Fruit fly (Drosophila melanogaster): ENCODE data around the gene CG9853.

The CG9853 gene

DNA sequence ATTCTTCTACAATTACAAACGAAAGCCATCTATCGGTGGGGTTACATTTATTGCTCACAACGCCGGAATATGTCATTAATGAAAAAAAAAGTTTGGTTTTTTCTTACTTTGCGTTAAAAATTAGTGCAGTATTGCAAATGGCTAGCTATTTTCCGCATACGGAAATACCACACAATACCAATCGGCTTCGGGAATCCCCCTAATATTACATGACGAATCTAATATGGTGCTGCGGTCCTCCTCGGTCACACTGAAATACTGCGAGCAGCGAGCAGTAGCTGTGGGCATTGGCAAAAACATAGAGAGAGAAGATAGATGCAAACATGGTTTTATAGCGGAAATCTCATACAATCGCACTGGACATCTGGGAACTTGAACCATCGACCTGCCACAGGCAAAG lies 14.3 kb downstream of the CG9853 start, which contains the start of gene tub (continued):
- TF ChIP-seq Gug (GFP tag; IDR thresholded peaks at IDR 0.05), result no peak
- peak; percentile 67 for TF ChIP-seq zen (tag; optimal IDR thresholded peaks at IDR 0.05)
- TF ChIP-seq pzg (GFP tag; optimal IDR thresholded peaks at IDR 0.05), result peak; percentile 87
- TF ChIP-seq Opbp (GFP tag; IDR thresholded peaks at IDR 0.05; ENCODE audit: partially characterized antibody), result no peak
- TF ChIP-seq Antp (GFP tag; optimal IDR thresholded peaks at IDR 0.05), result peak; percentile 35
- TF ChIP-seq croc (GFP tag; conservative IDR thresholded peaks at IDR 0.05), result no peak
- TF ChIP-seq CG11085 (GFP tag; IDR thresholded peaks at IDR 0.05), result no peak
- TF ChIP-seq CG4820 (GFP tag; optimal IDR thresholded peaks at IDR 0.05), result peak; percentile 24
- peak; percentile 27; the same call in 1 of the 2 replicates for TF ChIP-seq CG10366 (GFP tag; IDR thresholded peaks at IDR 0.05)
- no peak for TF ChIP-seq gcm (GFP tag; optimal IDR thresholded peaks at IDR 0.05)
- TF ChIP-seq sug (tag; optimal IDR thresholded peaks at IDR 0.05), result peak; percentile 53
- TF ChIP-seq B-H1 (GFP tag; IDR thresholded peaks at IDR 0.05), result no peak
- TF ChIP-seq dimm (GFP tag; IDR thresholded peaks at IDR 0.05), result no peak
- TF ChIP-seq CG3281 (GFP tag; optimal IDR thresholded peaks at IDR 0.05), result peak; percentile 47
- TF ChIP-seq Blimp-1 (GFP tag; optimal IDR thresholded peaks at IDR 0.05), result no peak
- peak; percentile 89 for TF ChIP-seq Med (GFP tag)
- peak; percentile 50 for TF ChIP-seq bab2 (GFP tag; optimal IDR thresholded peaks at IDR 0.05)
- TF ChIP-seq caup (GFP tag; optimal IDR thresholded peaks at IDR 0.05; ENCODE audit: severe bottlenecking), result peak; percentile 43
- TF ChIP-seq CG15514 (GFP tag; optimal IDR thresholded peaks at IDR 0.05), result peak; percentile 73
- peak; percentile 84 for TF ChIP-seq CG12659 (GFP tag; optimal IDR thresholded peaks at IDR 0.05)
- no peak for TF ChIP-seq CG9727 (GFP tag; optimal IDR thresholded peaks at IDR 0.05)
- no peak for TF ChIP-seq danr (GFP tag; IDR thresholded peaks at IDR 0.05)
- TF ChIP-seq ac (GFP tag; optimal IDR thresholded peaks at IDR 0.05), result no peak
- TF ChIP-seq Hr3 (GFP tag; optimal IDR thresholded peaks at IDR 0.05), result peak; percentile 20
- TF ChIP-seq CG11560 (tag; IDR thresholded peaks at IDR 0.05), result no peak
- TF ChIP-seq CG7987 (GFP tag; optimal IDR thresholded peaks at IDR 0.05), result peak; percentile 73
- TF ChIP-seq Hmx (GFP tag; optimal IDR thresholded peaks at IDR 0.05), result no peak
- TF ChIP-seq CG10959 (GFP tag; IDR thresholded peaks at IDR 0.05), result no peak
- TF ChIP-seq Hsf (GFP tag; optimal IDR thresholded peaks at IDR 0.05), result peak; percentile 48
- TF ChIP-seq emc (GFP tag; optimal IDR thresholded peaks at IDR 0.05), result peak; percentile 1
- peak; percentile 66 for TF ChIP-seq slbo (GFP tag; IDR thresholded peaks at IDR 0.05)
- TF ChIP-seq Lhr (GFP tag; optimal IDR thresholded peaks at IDR 0.05), result peak; percentile 62
- peak; percentile 62 for TF ChIP-seq CG32532 (GFP tag; IDR thresholded peaks at IDR 0.05)
- TF ChIP-seq CG17186 (GFP tag; optimal IDR thresholded peaks at IDR 0.05), result peak; percentile 38
- peak; percentile 34 for TF ChIP-seq CG4424 (GFP tag; optimal IDR thresholded peaks at IDR 0.05)
- TF ChIP-seq CG15601 (tag; optimal IDR thresholded peaks at IDR 0.05), result no peak
- peak; percentile 22 for TF ChIP-seq ftz-f1 (GFP tag; optimal IDR thresholded peaks at IDR 0.05)
- TF ChIP-seq az2 (GFP tag; optimal IDR thresholded peaks at IDR 0.05), result peak; percentile 35
- TF ChIP-seq usp (GFP tag; optimal IDR thresholded peaks at IDR 0.05), result no peak
- TF ChIP-seq PHDP (tag; optimal IDR thresholded peaks at IDR 0.05), result peak; percentile 44
- TF ChIP-seq org-1 (GFP tag; optimal IDR thresholded peaks at IDR 0.05), result no peak
- TF ChIP-seq Ada2b (GFP tag; IDR thresholded peaks at IDR 0.05), result no peak
- TF ChIP-seq CG8944 (GFP tag; optimal IDR thresholded peaks at IDR 0.05), result peak; percentile 22
- TF ChIP-seq CG14014 (GFP tag; IDR thresholded peaks at IDR 0.05), result peak; percentile 40; the same call in 1 of the 2 replicates
- TF ChIP-seq CG6654 (GFP tag; optimal IDR thresholded peaks at IDR 0.05), result no peak
- TF ChIP-seq CG7372 (GFP tag; IDR thresholded peaks at IDR 0.05), result peak; percentile 29; the same call in 1 of the 2 replicates
- peak; percentile 9 for TF ChIP-seq CG9609 (GFP tag; optimal IDR thresholded peaks at IDR 0.05)
- TF ChIP-seq CrebB (tag; optimal IDR thresholded peaks at IDR 0.05), result peak; percentile 32
- peak in 1 of 2 experiments; percentile 29 for TF ChIP-seq Eip74EF (GFP tag; optimal IDR thresholded peaks at IDR 0.05)
- peak; percentile 44 for TF ChIP-seq CHES-1-like (GFP tag; optimal IDR thresholded peaks at IDR 0.05)
- TF ChIP-seq CG18262 (tag; optimal IDR thresholded peaks at IDR 0.05), result peak; percentile 44

All from whole organism, embryonic.